Worm (Caenorhabditis elegans) whole organism, L3 larva: ENCODE data around the gene nhr-71.

ENCODE experiments used
- ceh-82 ChIP-seq: fragments of 150-350 bp; optimal IDR thresholded peaks from 2 replicates; lab custom pipeline; 2014; ENCODE audit warnings: missing biosample characterization, missing genetic modification characterization
- daf-12 ChIP-seq: fragments of 150-350 bp; optimal IDR thresholded peaks from 2 replicates; lab custom pipeline; 2014; ENCODE audit warnings: missing biosample characterization, missing genetic modification reagents, missing genetic modification characterization
- elt-1 ChIP-seq: fragments of 150-350 bp; optimal IDR thresholded peaks from 2 replicates; lab custom pipeline; 2014; ENCODE audit warnings: missing biosample characterization, missing genetic modification characterization
- fkh-10 ChIP-seq: sonication (generic microtip); optimal IDR thresholded peaks from 2 replicates; lab custom pipeline; 2017; ENCODE audit warnings: missing biosample characterization, missing genetic modification reagents, missing genetic modification characterization
- fos-1 ChIP-seq: fragments of 150-350 bp; optimal IDR thresholded peaks from 2 replicates; lab custom pipeline; 2014; ENCODE audit warnings: missing biosample characterization, missing genetic modification characterization
- lin-15B ChIP-seq: fragments of 150-350 bp; optimal IDR thresholded peaks from 2 replicates; lab custom pipeline; 2014; ENCODE audit warnings: missing biosample characterization, missing genetic modification characterization
- nhr-11 ChIP-seq: fragments of 150-350 bp; optimal IDR thresholded peaks from 2 replicates; lab custom pipeline; 2014; ENCODE audit warnings: missing biosample characterization, missing genetic modification characterization
- nhr-12 ChIP-seq: fragments of 150-350 bp; optimal IDR thresholded peaks from 2 replicates; lab custom pipeline; 2014; ENCODE audit warnings: missing biosample characterization, missing genetic modification characterization
- pqm-1 ChIP-seq: fragments of 150-350 bp; optimal IDR thresholded peaks from 2 replicates; lab custom pipeline; 2017; ENCODE audit warnings: missing biosample characterization, missing genetic modification characterization, inconsistent platforms
- snpc-4 ChIP-seq: fragments of 150-350 bp; optimal IDR thresholded peaks from 2 replicates; lab custom pipeline; 2014; ENCODE audit warnings: missing biosample characterization, missing genetic modification characterization
- tbx-2 ChIP-seq: sonication (generic microtip); optimal IDR thresholded peaks from 2 replicates; lab custom pipeline; 2016; ENCODE audit warnings: mild to moderate bottlenecking, missing genetic modification characterization, missing compliant biosample characterization
- zag-1 ChIP-seq: fragments of 150-350 bp; optimal IDR thresholded peaks from 2 replicates; lab custom pipeline; 2014; ENCODE audit warnings: missing biosample characterization, missing genetic modification characterization

DNA sequence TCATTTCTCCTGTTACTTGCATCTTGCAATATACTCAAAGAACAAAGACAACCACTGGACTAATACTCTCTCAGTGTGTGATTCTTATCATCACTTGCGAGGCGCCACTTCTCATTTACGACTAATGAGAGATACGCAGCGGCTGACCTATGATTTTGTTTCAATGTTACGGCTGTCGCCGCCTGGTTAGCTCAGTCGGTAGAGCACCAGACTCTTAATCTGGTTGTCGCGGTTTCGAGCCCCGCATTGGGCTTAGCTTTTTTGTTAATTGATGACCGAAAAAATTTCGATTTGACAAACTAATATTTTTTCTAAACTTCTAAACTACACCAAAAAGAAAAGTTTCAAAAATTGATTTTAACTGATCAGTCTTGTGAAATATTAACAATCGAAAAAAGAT lies 30.8 kb upstream of the nhr-71 start:
- TF ChIP-seq snpc-4 (no peak), lin-15B (tag; lab: Kevin White, UChicago) (no peak), nhr-12 (tag; lab: Kevin White, UChicago) (no peak), zag-1 (tag; lab: Kevin White, UChicago) (no peak), fos-1 (no peak), nhr-11 (tag; lab: Kevin White, UChicago) (no peak), fkh-10 (GFP tag; lab: Kevin White, UChicago) (no peak), tbx-2 (tag; lab: Kevin White, UChicago) (no peak), ceh-82 (tag; lab: Kevin White, UChicago) (no peak), daf-12 (tag; lab: Kevin White, UChicago) (no peak), elt-1 (tag; lab: Kevin White, UChicago) (no peak), pqm-1 (tag; lab: Kevin White, UChicago) (peak; percentile 6)
